Worm (Caenorhabditis elegans): ENCODE data around the gene Y39A1A.22.

The Y39A1A.22 gene

DNA sequence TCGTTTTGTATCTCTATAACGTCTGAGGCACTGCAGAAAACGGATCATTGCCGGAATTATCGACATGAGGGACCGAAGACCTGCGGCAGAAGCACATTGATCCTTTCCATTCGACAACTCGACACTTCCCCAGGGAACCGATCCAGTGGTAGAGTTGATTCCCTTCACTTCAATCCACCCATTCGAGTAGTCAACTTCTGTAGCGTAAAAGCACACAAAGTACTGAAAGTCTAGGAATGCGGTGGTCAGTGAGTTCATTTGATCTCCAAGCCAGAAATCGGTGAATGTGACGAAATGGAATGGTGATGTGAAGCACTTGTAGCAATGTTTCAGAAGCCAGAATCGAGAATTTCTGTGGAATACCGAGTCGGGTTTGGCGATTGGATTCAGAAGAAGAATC is 2.3 kb downstream of the Y39A1A.22 start:
- TF ChIP-seq rpc-1 (optimal IDR thresholded peaks at IDR 0.05) (no peak), rpc-1 (tag; optimal IDR thresholded peaks at IDR 0.05) (no peak), C06A6.2 (GFP tag; conservative IDR thresholded peaks at IDR 0.05) (no peak), ztf-22 (GFP tag; optimal IDR thresholded peaks at IDR 0.05) (no peak), F10E7.11 (tag; optimal IDR thresholded peaks at IDR 0.05) (no peak), efl-1 (GFP tag; optimal IDR thresholded peaks at IDR 0.05) (no peak), madf-3 (GFP tag; IDR thresholded peaks at IDR 0.05) (no peak), nhr-80 (tag; optimal IDR thresholded peaks at IDR 0.05) (no peak), hlh-12 (tag; optimal IDR thresholded peaks at IDR 0.05) (no peak), mcd-1 (GFP tag; IDR thresholded peaks at IDR 0.05) (no peak), repo-1 (tag; optimal IDR thresholded peaks at IDR 0.05) (no peak), snpc-1.1 (tag; optimal IDR thresholded peaks at IDR 0.05; ENCODE audit: insufficient read depth) (no peak)

DNA sequence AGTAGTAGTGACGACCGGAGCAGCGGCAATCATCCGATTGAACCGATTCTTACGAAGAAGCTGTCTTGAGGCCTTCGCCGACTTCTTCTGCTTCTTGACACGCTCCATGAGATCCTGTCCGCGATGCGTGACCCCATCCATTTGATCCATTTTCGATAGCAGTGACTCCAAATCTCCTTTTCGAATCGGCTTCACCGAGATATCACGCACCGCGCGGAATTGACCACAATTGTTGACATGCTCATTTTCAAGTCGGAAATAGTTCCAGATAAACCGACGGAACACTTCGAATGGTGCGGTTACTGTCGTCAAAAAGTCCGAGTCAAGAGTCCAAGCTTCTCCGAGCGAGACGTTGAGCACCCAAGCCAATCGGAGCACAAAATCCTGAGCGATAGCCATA is 3.0 kb downstream of the Y39A1A.22 start:
- TF ChIP-seq B0035.1 (tag; optimal IDR thresholded peaks at IDR 0.05) (no peak), F57C9.4 (tag; optimal IDR thresholded peaks at IDR 0.05) (no peak)

DNA sequence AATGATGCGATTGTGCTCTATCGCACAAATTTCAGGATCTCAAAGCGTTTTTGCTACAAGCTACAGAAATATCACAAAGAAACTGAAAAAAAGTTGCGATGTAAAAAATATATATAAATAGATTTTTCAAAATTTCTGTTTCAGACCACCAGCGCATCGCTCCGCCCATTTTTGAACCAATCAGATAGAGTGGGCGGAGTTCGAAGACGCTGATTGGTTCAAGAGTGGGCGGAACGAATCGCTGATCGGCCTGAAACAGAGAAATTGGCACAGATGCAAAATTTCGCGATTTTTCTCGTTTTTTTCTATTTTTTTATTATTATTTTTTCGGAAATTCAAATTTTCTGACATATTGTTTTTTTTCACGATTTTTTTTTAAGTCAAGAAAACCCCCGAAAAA is 4.0 kb downstream of the Y39A1A.22 start:
- no peak for TF ChIP-seq mes-4 (tag; optimal IDR thresholded peaks at IDR 0.05)
- TF ChIP-seq ets-4 (GFP tag; optimal IDR thresholded peaks at IDR 0.05) = no peak
- no peak for TF ChIP-seq K11D2.4 (GFP tag; IDR thresholded peaks at IDR 0.05)
- no peak for TF ChIP-seq unc-130 (GFP tag; optimal IDR thresholded peaks at IDR 0.05)
- no peak for TF ChIP-seq B0261.1 (tag; optimal IDR thresholded peaks at IDR 0.05)
- TF ChIP-seq ztf-3 (GFP tag; optimal IDR thresholded peaks at IDR 0.05) = no peak
- TF ChIP-seq B0019.2 (GFP tag; conservative IDR thresholded peaks at IDR 0.05) = no peak
- no peak for TF ChIP-seq rpc-1 (optimal IDR thresholded peaks at IDR 0.05)
- no peak for TF ChIP-seq rpc-1 (tag; optimal IDR thresholded peaks at IDR 0.05)
- no peak for TF ChIP-seq Y56A3A.18 (GFP tag; IDR thresholded peaks at IDR 0.05)
- TF ChIP-seq snpc-4 (GFP tag; optimal IDR thresholded peaks at IDR 0.05) = no peak
- TF ChIP-seq snpc-4 (tag; optimal IDR thresholded peaks at IDR 0.05) = no peak
- no peak for TF ChIP-seq nfya-2 (GFP tag; IDR thresholded peaks at IDR 0.05)
- TF ChIP-seq atf-7 (tag; optimal IDR thresholded peaks at IDR 0.05) = no peak

ce11 chrIII:10700460-10700859 is 6.4 kb downstream of the Y39A1A.22 start, which contains the start of gene Y39A1A.20:
TSS of gene Y39A1A.20 (minus strand) at chrIII:10700560.
- no peak for TF ChIP-seq lsl-1 (GFP tag; optimal IDR thresholded peaks at IDR 0.05)
- TF ChIP-seq attf-5 (GFP tag; optimal IDR thresholded peaks at IDR 0.05) = no peak
- TF ChIP-seq xnd-1 (tag; optimal IDR thresholded peaks at IDR 0.05) = no peak
- no peak for TF ChIP-seq unc-62 (GFP tag; optimal IDR thresholded peaks at IDR 0.05)
- no peak for TF ChIP-seq cebp-2 (GFP tag; IDR thresholded peaks at IDR 0.05)
- no peak for TF ChIP-seq lag-1 (GFP tag; IDR thresholded peaks at IDR 0.05)
- TF ChIP-seq lin-40 (tag; optimal IDR thresholded peaks at IDR 0.05) = no peak
- TF ChIP-seq F22D6.2 (tag; optimal IDR thresholded peaks at IDR 0.05) = no peak
- TF ChIP-seq snpc-1.1 (tag; optimal IDR thresholded peaks at IDR 0.05; ENCODE audit: insufficient read depth) = no peak
- no peak for TF ChIP-seq attf-6 (GFP tag; IDR thresholded peaks at IDR 0.05)

DNA sequence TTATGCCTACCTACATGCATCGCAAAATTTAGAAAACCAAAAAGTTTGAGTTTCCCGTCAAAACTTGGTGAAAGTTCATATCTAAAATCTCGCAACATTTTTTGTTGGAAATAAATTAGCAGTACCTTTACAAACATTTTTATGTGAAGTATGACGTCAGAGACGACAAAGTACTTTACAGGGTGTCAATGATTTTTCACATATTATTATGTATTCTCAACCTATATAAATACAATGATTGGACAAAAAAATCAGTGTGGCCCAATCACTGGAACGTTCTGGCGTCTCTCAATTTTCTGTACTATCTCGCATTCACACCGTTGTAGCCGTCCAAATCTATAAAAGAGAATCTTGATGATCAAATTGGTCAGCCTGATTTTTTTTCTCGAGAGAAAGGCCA is 12.5 kb downstream of the Y39A1A.22 start, which contains the start of the genes Y39A1A.18 and fmo-3:
Gene Y39A1A.18, minus strand, starts transcription at position 192 of the 400 bp plus-strand sequence.
Gene fmo-3, plus strand, starts transcription at position 388 of the 400 bp plus-strand sequence.
- no peak for TF ChIP-seq ztf-18 (tag; optimal IDR thresholded peaks at IDR 0.05)
- TF ChIP-seq ceh-91 (GFP tag; IDR thresholded peaks at IDR 0.05) = no peak
- TF ChIP-seq hmg-1.2 (GFP tag; IDR thresholded peaks at IDR 0.05) = peak; percentile 69
